Fruit fly (Drosophila melanogaster) whole organism, wandering third instar larva: ENCODE measurements around the gene ppk26.

Experiments used
- Abd-B ChIP-seq: fragments of >200 bp; optimal IDR thresholded peaks from 2 replicates; lab custom pipeline; 2017; ENCODE audit warnings: missing biosample characterization, missing genetic modification characterization
- CG32264 ChIP-seq: fragments of 200-800 bp; sonication (Bioruptor generic); optimal IDR thresholded peaks from 2 replicates; lab custom pipeline; 2016; ENCODE audit warnings: missing biosample characterization, missing genetic modification characterization
- CG9705 ChIP-seq: fragments of 200-800 bp; sonication (Bioruptor generic); optimal IDR thresholded peaks from 2 replicates; lab custom pipeline; 2018; ENCODE audit warnings: missing biosample characterization, mild to moderate bottlenecking, missing genetic modification characterization
- CrebA ChIP-seq: fragments of 200-800 bp; sonication (Bioruptor generic); optimal IDR thresholded peaks from 2 replicates; lab custom pipeline; 2016; ENCODE audit warnings: missing biosample characterization, mild to moderate bottlenecking, missing genetic modification characterization, borderline replicate concordance
- Dfd ChIP-seq: fragments of >200 bp; optimal IDR thresholded peaks from 2 replicates; lab custom pipeline; 2017; ENCODE audit warnings: missing biosample characterization, missing genetic modification characterization
- Dif ChIP-seq: fragments of 200-275, 200-300 bp; sonication (Bioruptor generic); optimal IDR thresholded peaks from 2 replicates; lab custom pipeline; 2018; ENCODE audit warnings: missing biosample characterization, missing genetic modification characterization; ENCODE audit not compliant: partially characterized antibody
- GATAd ChIP-seq: sonication (Bioruptor generic); optimal IDR thresholded peaks from 2 replicates; lab custom pipeline; 2016; ENCODE audit warnings: missing biosample characterization, missing genetic modification characterization
- Hnf4 ChIP-seq: fragments of 200-800 bp; sonication (Bioruptor generic); optimal IDR thresholded peaks from 2 replicates; lab custom pipeline; 2016; ENCODE audit warnings: missing biosample characterization, mild to moderate bottlenecking, missing genetic modification characterization
- Hr83 ChIP-seq: fragments of 200-300 bp; sonication (Bioruptor generic); optimal IDR thresholded peaks from 2 replicates; lab custom pipeline; 2016; ENCODE audit warnings: missing biosample characterization, mild to moderate bottlenecking, missing genetic modification characterization, moderate library complexity; ENCODE audit not compliant: poor library complexity, severe bottlenecking
- Mio ChIP-seq: sonication (Bioruptor generic); optimal IDR thresholded peaks from 2 replicates; lab custom pipeline; 2016; ENCODE audit warnings: missing biosample characterization, missing genetic modification characterization
- Myc ChIP-seq: fragments of >200 bp; optimal IDR thresholded peaks from 2 replicates; lab custom pipeline; 2017
- OdsH ChIP-seq: fragments of 200-800 bp; sonication (Bioruptor generic); optimal IDR thresholded peaks from 2 replicates; lab custom pipeline; 2016; ENCODE audit warnings: missing biosample characterization, mild to moderate bottlenecking, missing genetic modification characterization
- Rel ChIP-seq, 2 experiments: fragments of 200-800 bp; sonication (Bioruptor generic) in 1 of 2; optimal IDR thresholded peaks; 2 replicates in 1 of 2; 3 replicates in 1 of 2; lab custom pipeline; 2016 to 2019; ENCODE audit warnings: mild to moderate bottlenecking in 2 of 2, missing biosample characterization in 2 of 2, missing genetic modification characterization in 2 of 2, moderate library complexity in 1 of 2
- Sp1 ChIP-seq: fragments of 200-800 bp; sonication (Bioruptor generic); optimal IDR thresholded peaks from 3 replicates; lab custom pipeline; 2019; ENCODE audit warnings: missing biosample characterization, mild to moderate bottlenecking, missing genetic modification characterization, moderate library complexity
- br ChIP-seq: fragments of 200-800 bp; sonication (Bioruptor generic); optimal IDR thresholded peaks from 2 replicates; lab custom pipeline; 2016; ENCODE audit warnings: missing biosample characterization, missing genetic modification characterization
- dl ChIP-seq, 2 experiments: fragments of 175-275, 200-275 bp in 1 of 2; fragments of 200-275 bp in 1 of 2; sonication (Bioruptor generic); optimal IDR thresholded peaks; lab custom pipeline; 2018; ENCODE audit warnings: mild to moderate bottlenecking in 2 of 2, missing biosample characterization in 2 of 2, missing genetic modification characterization in 2 of 2, moderate library complexity in 2 of 2; ENCODE audit not compliant: partially characterized antibody in 2 of 2, insufficient read depth in 1 of 2
- dsf ChIP-seq: sonication (Bioruptor generic); optimal IDR thresholded peaks from 2 replicates; lab custom pipeline; 2016; ENCODE audit warnings: missing biosample characterization, missing genetic modification characterization, borderline replicate concordance
- ey ChIP-seq: fragments of 200-800 bp; sonication (Bioruptor generic); optimal IDR thresholded peaks from 2 replicates; lab custom pipeline; 2016; ENCODE audit warnings: missing biosample characterization, missing genetic modification characterization
- foxo ChIP-seq, 2 experiments: fragments of 200-800 bp; sonication (Bioruptor generic); optimal IDR thresholded peaks; 2 replicates in 1 of 2; 3 replicates in 1 of 2; lab custom pipeline; 2016 to 2017; ENCODE audit warnings: missing biosample characterization in 2 of 2, missing genetic modification characterization in 2 of 2
- fru ChIP-seq: fragments of 200-800 bp; sonication (Bioruptor generic); optimal IDR thresholded peaks from 3 replicates; lab custom pipeline; 2016; ENCODE audit warnings: missing biosample characterization, mild to moderate bottlenecking, missing genetic modification characterization
- h ChIP-seq: fragments of 200-800 bp; sonication (Bioruptor generic); optimal IDR thresholded peaks from 3 replicates; lab custom pipeline; 2016; ENCODE audit warnings: missing biosample characterization, mild to moderate bottlenecking, missing genetic modification characterization
- jim ChIP-seq: fragments of 175-275, 200-325 bp; sonication (Bioruptor generic); optimal IDR thresholded peaks from 2 replicates; lab custom pipeline; 2016; ENCODE audit warnings: missing biosample characterization, mild to moderate bottlenecking, missing genetic modification characterization
- lola ChIP-seq: fragments of >200 bp; optimal IDR thresholded peaks from 2 replicates; lab custom pipeline; 2017; ENCODE audit warnings: missing biosample characterization, missing genetic modification characterization
- psq ChIP-seq: fragments of 200-800 bp; sonication (Bioruptor generic); optimal IDR thresholded peaks from 3 replicates; lab custom pipeline; 2017; ENCODE audit warnings: missing biosample characterization, mild to moderate bottlenecking, missing genetic modification characterization, moderate library complexity
- sv ChIP-seq: fragments of 200-800 bp; sonication (Bioruptor generic); optimal IDR thresholded peaks from 3 replicates; lab custom pipeline; 2016; ENCODE audit warnings: missing biosample characterization, missing genetic modification characterization
- tai ChIP-seq: sonication (Bioruptor generic); optimal IDR thresholded peaks from 2 replicates; lab custom pipeline; 2016; ENCODE audit warnings: missing biosample characterization, missing genetic modification characterization
- woc ChIP-seq: sonication (Bioruptor generic); optimal IDR thresholded peaks from 2 replicates; lab custom pipeline; 2016; ENCODE audit warnings: missing biosample characterization, mild to moderate bottlenecking, missing genetic modification characterization

ppk26 gene

dm6 chr3L:7455849-7456248, at the start of gene ppk26:
Gene ppk26, plus strand, starts transcription at chr3L:7456149.
- TF ChIP-seq Sp1 (no peak), Mio (GFP tag; lab: Kevin White, UChicago) (no peak), Dfd (GFP tag; lab: Kevin White, UChicago) (no peak), Rel (GFP tag; optimal IDR thresholded peaks at IDR 0.05; lab: Kevin White, UChicago) (no peak), Rel (tag; optimal IDR thresholded peaks at IDR 0.05; lab: Kevin White, UChicago) (no peak)

dm6 chr3L:7422578-7422977, 33.4 kb upstream of the ppk26 start:
- no peak for TF ChIP-seq foxo (GFP tag; optimal IDR thresholded peaks at IDR 0.05; lab: Kevin White, UChicago)
- no peak for TF ChIP-seq dsf (GFP tag; lab: Kevin White, UChicago)
- TF ChIP-seq, all 38 proteins: peak for 0

dm6 chr3L:7423517-7423916, 32.4 kb upstream of the ppk26 start, which contains the start of gene CG42458:
Gene CG42458, plus strand, starts transcription at chr3L:7423827.
- TF ChIP-seq fru (GFP tag; lab: Kevin White, UChicago), result no peak
- TF ChIP-seq br (GFP tag; lab: Kevin White, UChicago), result no peak
- no peak for TF ChIP-seq Hr83 (GFP tag; lab: Kevin White, UChicago)
- TF ChIP-seq psq (GFP tag; lab: Kevin White, UChicago), result no peak
- no peak for TF ChIP-seq lola (GFP tag; lab: Kevin White, UChicago)
- no peak for TF ChIP-seq woc (GFP tag; lab: Kevin White, UChicago)
- no peak for TF ChIP-seq GATAd (GFP tag; lab: Kevin White, UChicago)
- TF ChIP-seq CrebA (GFP tag; lab: Kevin White, UChicago), result no peak
- no peak for TF ChIP-seq Rel (GFP tag; optimal IDR thresholded peaks at IDR 0.05; lab: Kevin White, UChicago)
- TF ChIP-seq Rel (tag; optimal IDR thresholded peaks at IDR 0.05; lab: Kevin White, UChicago), result no peak
- TF ChIP-seq CG32264 (GFP tag; lab: Kevin White, UChicago), result no peak
- TF ChIP-seq Sp1, result no peak

dm6 chr3L:7432265-7432664, 23.7 kb upstream of the ppk26 start:
- TF ChIP-seq Myc (lab: Kevin White, UChicago) (no peak), Abd-B (GFP tag; lab: Kevin White, UChicago) (no peak), h (peak; percentile 4)
- TF ChIP-seq, all 38 proteins: peak for 1

DNA sequence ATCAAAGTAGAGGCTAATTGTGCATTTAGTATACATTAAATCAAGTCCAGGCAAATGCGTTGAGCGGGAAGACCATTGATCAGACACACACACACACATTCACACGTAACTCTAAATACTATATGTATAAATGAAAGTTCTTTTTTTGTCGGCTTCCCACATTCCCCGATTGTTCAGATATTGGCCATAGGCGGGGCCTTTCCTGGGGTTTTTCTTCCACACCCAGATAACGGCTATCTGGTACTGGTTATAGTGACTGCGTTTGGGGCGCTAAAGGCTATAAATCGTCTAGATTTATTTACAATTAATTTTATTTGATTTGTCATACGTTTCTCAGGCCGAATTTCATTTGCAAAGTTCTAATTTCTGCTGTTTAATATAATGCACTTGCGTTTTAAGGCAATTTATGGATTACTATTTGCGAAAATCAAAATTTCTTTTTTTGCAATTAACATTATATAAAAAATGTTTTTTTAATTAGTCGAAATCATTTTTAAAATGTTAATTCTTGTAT, 23.1 kb upstream of the ppk26 start:
- TF ChIP-seq dl (GFP tag; optimal IDR thresholded peaks at IDR 0.05; lab: Kevin White, UChicago; ENCODE audit: insufficient read depth in 1 of 2, partially characterized antibody in 2 of 2), result peak in 1 of 2 experiments; percentile 40
- TF ChIP-seq Dif (GFP tag; lab: Kevin White, UChicago), result no peak
- no peak for TF ChIP-seq Rel (GFP tag; optimal IDR thresholded peaks at IDR 0.05; lab: Kevin White, UChicago)
- TF ChIP-seq Rel (tag; optimal IDR thresholded peaks at IDR 0.05; lab: Kevin White, UChicago), result peak; percentile 94
- TF ChIP-seq, all 38 proteins: peak for 2

dm6 chr3L:7433325-7433827, 22.6 kb upstream of the ppk26 start:
- TF ChIP-seq OdsH (GFP tag; lab: Kevin White, UChicago) (no peak), tai (no peak), CrebA (GFP tag; lab: Kevin White, UChicago) (no peak), Dfd (GFP tag; lab: Kevin White, UChicago) (peak; percentile 21), CG9705 (no peak), Myc (lab: Kevin White, UChicago) (no peak), foxo (GFP tag; optimal IDR thresholded peaks at IDR 0.05; lab: Kevin White, UChicago) (peak in 1 of 2 experiments; percentile 15)

DNA sequence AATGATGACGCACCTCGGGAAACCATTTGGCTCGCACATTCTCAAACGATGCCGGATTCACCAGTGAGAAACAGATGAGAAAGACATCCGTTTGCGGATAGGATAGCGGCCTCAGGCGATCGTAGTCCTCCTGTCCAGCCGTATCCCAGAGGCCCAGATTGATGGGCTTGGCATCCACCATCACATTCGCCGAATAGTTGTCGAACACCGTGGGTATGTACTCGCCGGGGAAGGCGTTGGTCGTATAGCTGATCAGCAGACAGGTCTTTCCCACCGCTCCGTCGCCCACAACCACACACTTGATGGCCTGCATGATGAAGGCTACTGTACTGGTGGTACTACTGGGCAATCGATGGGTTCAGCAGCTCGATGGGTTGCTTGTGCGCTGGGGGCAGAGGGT, 21.8 kb upstream of the ppk26 start:
- TF ChIP-seq Abd-B (GFP tag; lab: Kevin White, UChicago) (no peak), tai (no peak), Dif (GFP tag; lab: Kevin White, UChicago) (no peak), sv (GFP tag; lab: Kevin White, UChicago) (no peak), dsf (GFP tag; lab: Kevin White, UChicago) (no peak), Hr83 (GFP tag; lab: Kevin White, UChicago) (no peak), h (no peak), lola (GFP tag; lab: Kevin White, UChicago) (no peak), br (GFP tag; lab: Kevin White, UChicago) (no peak), jim (no peak), Hnf4 (no peak), ey (GFP tag; lab: Kevin White, UChicago) (no peak)
